Worm (Caenorhabditis elegans) whole organism, young adult: ENCODE results near the gene T27E9.6.

Experiments used
- B0019.2 ChIP-seq: fragments of 200-800 bp; sonication (Bioruptor generic); conservative IDR thresholded peaks from 2 replicates; pipeline ENCODE4 v1.3.6; 2022; ENCODE audit warnings: missing genetic modification reagents, missing genetic modification characterization, missing compliant biosample characterization
- D2030.7 ChIP-seq: fragments of 200-800 bp; sonication (Bioruptor generic); IDR thresholded peaks from 2 replicates; pipeline ENCODE4 v1.3.6; 2022; ENCODE audit warnings: missing genetic modification reagents, missing genetic modification characterization, missing compliant biosample characterization
- F10E7.11 ChIP-seq: sonication (generic microtip); optimal IDR thresholded peaks from 2 replicates; lab custom pipeline; 2017; ENCODE audit warnings: mild to moderate bottlenecking, missing genetic modification characterization, moderate library complexity, missing compliant biosample characterization
- F37B4.10 ChIP-seq: fragments of 200-800 bp; sonication (Bioruptor generic); IDR thresholded peaks from 2 replicates; pipeline ENCODE4 v1.3.6; 2022; ENCODE audit warnings: missing genetic modification characterization, missing compliant biosample characterization
- atf-7 ChIP-seq: sonication (generic microtip); optimal IDR thresholded peaks from 2 replicates; lab custom pipeline; 2017; ENCODE audit warnings: mild to moderate bottlenecking, missing genetic modification characterization, missing compliant biosample characterization
- ceh-79 ChIP-seq: sonication (generic microtip); optimal IDR thresholded peaks from 2 replicates; lab custom pipeline; 2017; ENCODE audit warnings: mild to moderate bottlenecking, missing genetic modification characterization, missing compliant biosample characterization
- chd-7 ChIP-seq: sonication (generic microtip); optimal IDR thresholded peaks from 2 replicates; lab custom pipeline; 2016; ENCODE audit warnings: mild to moderate bottlenecking, missing genetic modification characterization, moderate library complexity, missing compliant biosample characterization
- hmg-1.2 ChIP-seq: fragments of 200-800 bp; sonication (Bioruptor generic); IDR thresholded peaks from 2 replicates; pipeline ENCODE4 v1.3.6; 2022; ENCODE audit warnings: missing genetic modification reagents, missing genetic modification characterization, missing compliant biosample characterization
- lin-35 ChIP-seq, 3 experiments: fragments of 150-350 bp in 2 of 3; sonication (generic microtip) in 1 of 3; optimal IDR thresholded peaks; 2 replicates each; lab custom pipeline; 2014 to 2018; ENCODE audit warnings: missing biosample characterization in 3 of 3, missing genetic modification characterization in 3 of 3, missing genetic modification reagents in 3 of 3
- mxl-1 ChIP-seq: sonication (generic microtip); optimal IDR thresholded peaks from 2 replicates; lab custom pipeline; 2016; ENCODE audit warnings: missing genetic modification characterization, missing compliant biosample characterization
- nhr-27 ChIP-seq: fragments of 200-800 bp; sonication (Bioruptor generic); optimal IDR thresholded peaks from 2 replicates; lab custom pipeline; 2018; ENCODE audit warnings: mild to moderate bottlenecking, missing genetic modification characterization, moderate library complexity, missing compliant biosample characterization
- pha-4 ChIP-seq: fragments of 150-350 bp; sonication (generic microtip); optimal IDR thresholded peaks from 2 replicates; lab custom pipeline; 2014; ENCODE audit warnings: missing biosample characterization, missing genetic modification reagents, missing genetic modification characterization
- somi-1 ChIP-seq: fragments of 200-800 bp; sonication (Bioruptor generic); optimal IDR thresholded peaks from 2 replicates; lab custom pipeline; 2018; ENCODE audit warnings: mild to moderate bottlenecking, missing genetic modification characterization, missing compliant biosample characterization
- unc-130 ChIP-seq: sonication (generic microtip); optimal IDR thresholded peaks from 2 replicates; lab custom pipeline; 2016; ENCODE audit warnings: missing genetic modification reagents, missing genetic modification characterization, missing compliant biosample characterization

- TF ChIP-seq chd-7 (tag; lab: Kevin White, UChicago): no peak
- no peak for TF ChIP-seq nhr-27
- no peak for TF ChIP-seq D2030.7 (GFP tag; lab: Robert Waterston, UW)
- no peak for TF ChIP-seq somi-1 (GFP tag; lab: Kevin White, UChicago)
- no peak for TF ChIP-seq F37B4.10 (GFP tag; lab: Robert Waterston, UW)
- no peak for TF ChIP-seq F10E7.11 (tag; lab: Kevin White, UChicago)
- TF ChIP-seq B0019.2 (GFP tag; lab: Robert Waterston, UW): no peak
- TF ChIP-seq pha-4 (tag; lab: Kevin White, UChicago): no peak
- TF ChIP-seq atf-7: peak; percentile 13
- TF ChIP-seq mxl-1: no peak
- TF ChIP-seq hmg-1.2: no peak
- TF ChIP-seq ceh-79 (tag; lab: Kevin White, UChicago): no peak
- no peak for TF ChIP-seq lin-35 (GFP tag; optimal IDR thresholded peaks at IDR 0.05; lab: Kevin White, UChicago)
- no peak for TF ChIP-seq unc-130 (GFP tag; lab: Kevin White, UChicago)
Measured at ce11 chrIII:13455816-13456215, 20.8 kb downstream of the T27E9.6 start.
